Fruit fly (Drosophila melanogaster): ENCODE data around the gene Reps.

Reps gene

dm6 chr2L:11057333-11058110 lies 48.9 kb downstream of the Reps start (continued):
- TF ChIP-seq fd96Cb (tag; optimal IDR thresholded peaks at IDR 0.05): peak; percentile 75
- no peak for TF ChIP-seq br (optimal IDR thresholded peaks at IDR 0.05)
- TF ChIP-seq BEAF-32 (GFP tag; optimal IDR thresholded peaks at IDR 0.05): no peak
- TF ChIP-seq gem (tag; optimal IDR thresholded peaks at IDR 0.05): peak; percentile 79
- no peak for TF ChIP-seq aop (GFP tag; IDR thresholded peaks at IDR 0.05)
- TF ChIP-seq yki (optimal IDR thresholded peaks at IDR 0.05): peak; percentile 5
- TF ChIP-seq Hr78 (GFP tag; optimal IDR thresholded peaks at IDR 0.05): no peak
- TF ChIP-seq CG33557 (GFP tag; optimal IDR thresholded peaks at IDR 0.05): peak; percentile 67
- TF ChIP-seq CG10959 (GFP tag; IDR thresholded peaks at IDR 0.05): peak; percentile 49; the same call in 1 of the 2 replicates
- TF ChIP-seq knrl (GFP tag; IDR thresholded peaks at IDR 0.05; ENCODE audit: partially characterized antibody): no peak
- TF ChIP-seq CG12942 (GFP tag; optimal IDR thresholded peaks at IDR 0.05): peak; percentile 69
- peak; percentile 71 for TF ChIP-seq E2f2 (GFP tag; IDR thresholded peaks at IDR 0.05)
- TF ChIP-seq vfl (GFP tag; optimal IDR thresholded peaks at IDR 0.05): peak; percentile 26
- peak; percentile 46 for TF ChIP-seq jumu (GFP tag; optimal IDR thresholded peaks at IDR 0.05)
- peak; percentile 75 for TF ChIP-seq Mad (GFP tag; optimal IDR thresholded peaks at IDR 0.05)
- TF ChIP-seq lilli (GFP tag; optimal IDR thresholded peaks at IDR 0.05): peak; percentile 77
- TF ChIP-seq CG8089 (GFP tag; optimal IDR thresholded peaks at IDR 0.05): peak; percentile 54
- no peak for TF ChIP-seq CG7271 (tag; optimal IDR thresholded peaks at IDR 0.05)
- TF ChIP-seq pfk (GFP tag; optimal IDR thresholded peaks at IDR 0.05): no peak
- peak; percentile 57 for TF ChIP-seq Atf6 (GFP tag; IDR thresholded peaks at IDR 0.05)
- peak; percentile 42 for TF ChIP-seq CG12744 (GFP tag; optimal IDR thresholded peaks at IDR 0.05)
- TF ChIP-seq CG7839 (tag; optimal IDR thresholded peaks at IDR 0.05): peak; percentile 86
- TF ChIP-seq Myb (GFP tag; optimal IDR thresholded peaks at IDR 0.05): peak; percentile 48
- peak; percentile 53 for TF ChIP-seq CG4617 (GFP tag; optimal IDR thresholded peaks at IDR 0.05; ENCODE audit: borderline replicate concordance)
- TF ChIP-seq D (optimal IDR thresholded peaks at IDR 0.05): no peak
- peak; percentile 75 for TF ChIP-seq D (GFP tag; optimal IDR thresholded peaks at IDR 0.05)
- peak; percentile 73 for TF ChIP-seq CG13424 (tag; optimal IDR thresholded peaks at IDR 0.05)
- no peak for TF ChIP-seq zen (tag; optimal IDR thresholded peaks at IDR 0.05)
- TF ChIP-seq CG3838 (GFP tag; optimal IDR thresholded peaks at IDR 0.05): no peak
- peak; percentile 66; the same call in 1 of the 3 replicates for TF ChIP-seq otp (GFP tag; IDR thresholded peaks at IDR 0.05)
- TF ChIP-seq pan (optimal IDR thresholded peaks at IDR 0.05): no peak
- TF ChIP-seq pan (GFP tag; optimal IDR thresholded peaks at IDR 0.05 in 1 of 2, IDR thresholded peaks at IDR 0.05 in 1 of 2): peak in 1 of 2 experiments; percentile 63
- peak; percentile 20 for TF ChIP-seq cwo (GFP tag; optimal IDR thresholded peaks at IDR 0.05)
- TF ChIP-seq fd64A (GFP tag; optimal IDR thresholded peaks at IDR 0.05): peak; percentile 26
- no peak for TF ChIP-seq Ravus (GFP tag; IDR thresholded peaks at IDR 0.05)
- peak; percentile 19 for TF ChIP-seq B-H2 (GFP tag; optimal IDR thresholded peaks at IDR 0.05)
- peak; percentile 59 for TF ChIP-seq CG14441 (GFP tag; IDR thresholded peaks at IDR 0.05)
- TF ChIP-seq Side (GFP tag; optimal IDR thresholded peaks at IDR 0.05): peak; percentile 22
- TF ChIP-seq CG12155 (GFP tag; optimal IDR thresholded peaks at IDR 0.05): peak; percentile 44
- peak; percentile 91 for TF ChIP-seq CG3163 (GFP tag; optimal IDR thresholded peaks at IDR 0.05)
- peak; percentile 32; the same call in 1 of the 2 replicates for TF ChIP-seq Lim3 (GFP tag; IDR thresholded peaks at IDR 0.05)
- no peak; the same call in 1 of the 2 replicates for TF ChIP-seq amos (GFP tag; IDR thresholded peaks at IDR 0.05; ENCODE audit: partially characterized antibody)
- no peak for TF ChIP-seq tna (GFP tag; IDR thresholded peaks at IDR 0.05; ENCODE audit: partially characterized antibody)
- TF ChIP-seq CHES-1-like (GFP tag; optimal IDR thresholded peaks at IDR 0.05): peak; percentile 50
- peak; percentile 7; the same call in 1 of the 2 replicates for TF ChIP-seq CG4404 (GFP tag; IDR thresholded peaks at IDR 0.05)
- peak; percentile 43 to 86 for TF ChIP-seq dpn (GFP tag; optimal IDR thresholded peaks at IDR 0.05)
- peak; percentile 72 for TF ChIP-seq ssp (GFP tag; IDR thresholded peaks at IDR 0.05)
- TF ChIP-seq ttk (GFP tag; IDR thresholded peaks at IDR 0.05): peak; percentile 72
- TF ChIP-seq CG43689 (GFP tag; IDR thresholded peaks at IDR 0.05): peak; percentile 57
- TF ChIP-seq CG6854 (GFP tag; optimal IDR thresholded peaks at IDR 0.05): peak; percentile 79

Data from whole organism, embryonic.